Fruit fly (Drosophila melanogaster) whole organism, embryonic: ENCODE measurements around the gene CG43439.
A peak's percentile ranks its signal among the peaks of the same experiment; 100 is the strongest.

Experiments used
- B-H2 ChIP-seq: fragments of 200-800 bp; sonication (Bioruptor generic); optimal IDR thresholded peaks from 2 replicates; lab custom pipeline; 2018; ENCODE audit warnings: missing biosample characterization, mild to moderate bottlenecking, missing genetic modification characterization
- Bgb ChIP-seq: fragments of 200-800 bp; sonication (Bioruptor generic); IDR thresholded peaks from 2 replicates; pipeline ENCODE4 v1.3.6; 2022; ENCODE audit warnings: missing biosample characterization, missing genetic modification characterization; ENCODE audit not compliant: partially characterized antibody
- CG11456 ChIP-seq: fragments of 200-800 bp; sonication (Bioruptor generic); IDR thresholded peaks from 3 replicates; pipeline ENCODE4 v1.3.6; 2022; ENCODE audit warnings: missing biosample characterization, missing genetic modification characterization
- CG11504 ChIP-seq: fragments of 200-800 bp; sonication (Bioruptor generic); optimal IDR thresholded peaks from 3 replicates; lab custom pipeline; 2019; ENCODE audit warnings: missing biosample characterization, mild to moderate bottlenecking, missing genetic modification characterization, moderate library complexity
- CG12659 ChIP-seq: fragments of 200-800 bp; sonication (Bioruptor generic); optimal IDR thresholded peaks from 3 replicates; lab custom pipeline; 2017; ENCODE audit warnings: mild to moderate bottlenecking, missing biosample characterization, missing genetic modification reagents, missing genetic modification characterization
- CG13424 ChIP-seq: fragments of 200-800 bp; sonication (Bioruptor generic); optimal IDR thresholded peaks from 2 replicates; lab custom pipeline; 2019; ENCODE audit warnings: missing biosample characterization, mild to moderate bottlenecking, missing genetic modification characterization, moderate library complexity
- CG15514 ChIP-seq: fragments of 200-800 bp; sonication (Bioruptor generic); optimal IDR thresholded peaks from 3 replicates; lab custom pipeline; 2017; ENCODE audit warnings: missing biosample characterization, missing genetic modification characterization, mild to moderate bottlenecking, moderate library complexity, missing genetic modification reagents
- CG17568 ChIP-seq: fragments of 200-800 bp; sonication (Bioruptor generic); optimal IDR thresholded peaks from 2 replicates; lab custom pipeline; 2018; ENCODE audit warnings: missing biosample characterization, mild to moderate bottlenecking, missing genetic modification characterization, moderate library complexity
- CG2199 ChIP-seq: fragments of 200-800 bp; sonication (Bioruptor generic); IDR thresholded peaks from 3 replicates; pipeline ENCODE4 v1.3.6; 2022; ENCODE audit warnings: missing biosample characterization, missing genetic modification characterization
- CG34376 ChIP-seq: fragments of 200-800 bp; sonication (Bioruptor generic); optimal IDR thresholded peaks from 2 replicates; lab custom pipeline; 2018; ENCODE audit warnings: missing biosample characterization, mild to moderate bottlenecking, missing genetic modification characterization
- CG5245 ChIP-seq: fragments of 200-800 bp; sonication (Bioruptor generic); optimal IDR thresholded peaks from 3 replicates; lab custom pipeline; 2016; ENCODE audit warnings: missing biosample characterization, missing genetic modification characterization
- CG6683 ChIP-seq: fragments of 200-800 bp; sonication (Bioruptor generic); optimal IDR thresholded peaks from 2 replicates; lab custom pipeline; 2017; ENCODE audit warnings: missing biosample characterization, mild to moderate bottlenecking, missing genetic modification characterization, missing genetic modification reagents
- CG6765 ChIP-seq: fragments of 200-800 bp; sonication (Bioruptor generic); optimal IDR thresholded peaks from 3 replicates; lab custom pipeline; 2017; ENCODE audit warnings: missing biosample characterization, mild to moderate bottlenecking, missing genetic modification characterization
- CG6791 ChIP-seq: fragments of 200-800 bp; sonication (Bioruptor generic); IDR thresholded peaks from 3 replicates; pipeline ENCODE4 v1.3.6; 2022; ENCODE audit warnings: missing biosample characterization, missing genetic modification characterization; ENCODE audit not compliant: partially characterized antibody
- CG7839 ChIP-seq: fragments of 200-800 bp; sonication (Bioruptor generic); optimal IDR thresholded peaks from 3 replicates; lab custom pipeline; 2018; ENCODE audit warnings: missing biosample characterization, mild to moderate bottlenecking, missing genetic modification characterization, moderate library complexity
- CG9609 ChIP-seq: fragments of 200-800 bp; sonication (Bioruptor generic); optimal IDR thresholded peaks from 3 replicates; lab custom pipeline; 2016; ENCODE audit warnings: missing biosample characterization, missing genetic modification characterization
- CG9727 ChIP-seq: fragments of 200-800 bp; sonication (Bioruptor generic); optimal IDR thresholded peaks from 3 replicates; lab custom pipeline; 2017; ENCODE audit warnings: missing biosample characterization, mild to moderate bottlenecking, missing genetic modification characterization
- Dfd ChIP-seq, 2 experiments: fragments of >200 bp; optimal IDR thresholded peaks; 2 replicates each; lab custom pipeline; 2017; ENCODE audit warnings: missing biosample characterization in 2 of 2, missing genetic modification characterization in 2 of 2
- Fer1 ChIP-seq: fragments of 200-800 bp; sonication (Bioruptor generic); optimal IDR thresholded peaks from 2 replicates; lab custom pipeline; 2017; ENCODE audit warnings: missing biosample characterization, mild to moderate bottlenecking, missing genetic modification characterization
- HLH3B ChIP-seq: fragments of 200-800 bp; sonication (Bioruptor generic); IDR thresholded peaks from 2 replicates; pipeline ENCODE4 v1.3.6; 2022; ENCODE audit warnings: missing biosample characterization, missing genetic modification characterization
- Hr51 ChIP-seq, 2 experiments: fragments of 200-800 bp; sonication (Bioruptor generic); optimal IDR thresholded peaks; 2 replicates in 1 of 2; 3 replicates in 1 of 2; lab custom pipeline; 2016 to 2018; ENCODE audit warnings: missing biosample characterization in 2 of 2, missing genetic modification characterization in 2 of 2, mild to moderate bottlenecking in 1 of 2, moderate library complexity in 1 of 2
- Jarid2 ChIP-seq: fragments of 200-800 bp; sonication (Bioruptor generic); optimal IDR thresholded peaks from 3 replicates; lab custom pipeline; 2017; ENCODE audit warnings: mild to moderate bottlenecking, missing biosample characterization, missing genetic modification reagents, missing genetic modification characterization
- Med ChIP-seq: fragments of 200-800 bp; sonication (Bioruptor generic); peaks from one replicate; lab custom pipeline; 2016; ENCODE audit warnings: missing biosample characterization, missing genetic modification characterization, mild to moderate bottlenecking, inconsistent platforms, moderate library complexity
- Myb ChIP-seq: fragments of 200-800 bp; sonication (Bioruptor generic); optimal IDR thresholded peaks from 2 replicates; lab custom pipeline; 2016; ENCODE audit warnings: missing biosample characterization, missing genetic modification characterization
- Ptx1 ChIP-seq: fragments of 200-800 bp; sonication (Bioruptor generic); IDR thresholded peaks from 2 replicates; pipeline ENCODE4 v1.3.6; 2022; ENCODE audit warnings: missing biosample characterization, missing genetic modification characterization
- Scr ChIP-seq: fragments of 200-800 bp; sonication (Bioruptor generic); IDR thresholded peaks from 2 replicates; pipeline ENCODE4 v1.3.6; 2022; ENCODE audit warnings: missing biosample characterization, missing genetic modification characterization; ENCODE audit not compliant: partially characterized antibody
- ato ChIP-seq: fragments of 200-800 bp; sonication (Bioruptor generic); IDR thresholded peaks from 2 replicates; pipeline ENCODE4 v1.3.6; 2022; ENCODE audit warnings: missing biosample characterization, missing genetic modification characterization; ENCODE audit not compliant: partially characterized antibody
- bowl ChIP-seq: fragments of 200-800 bp; sonication (Bioruptor generic); IDR thresholded peaks from 2 replicates; pipeline ENCODE4 v1.3.6; 2022; ENCODE audit warnings: missing biosample characterization, missing genetic modification characterization
- dmrt99B ChIP-seq: fragments of 200-800 bp; sonication (Bioruptor generic); optimal IDR thresholded peaks from 2 replicates; lab custom pipeline; 2018; ENCODE audit warnings: missing biosample characterization, mild to moderate bottlenecking, missing genetic modification characterization, moderate library complexity
- dysf ChIP-seq: fragments of 200-800 bp; sonication (Bioruptor generic); IDR thresholded peaks from 3 replicates; pipeline ENCODE4 v1.3.6; 2022; ENCODE audit warnings: missing biosample characterization, missing genetic modification characterization
- en ChIP-seq: fragments of 200-800 bp; sonication (Bioruptor generic); optimal IDR thresholded peaks from 2 replicates; lab custom pipeline; 2016; ENCODE audit warnings: missing biosample characterization, missing genetic modification characterization
- esg ChIP-seq: fragments of 200-800 bp; sonication (Bioruptor generic); conservative IDR thresholded peaks from 2 replicates; pipeline ENCODE4 v1.3.6; 2022; ENCODE audit warnings: missing biosample characterization, missing genetic modification characterization
- exex ChIP-seq: fragments of 200-800 bp; sonication (Bioruptor generic); optimal IDR thresholded peaks from 4 replicates; lab custom pipeline; 2018; ENCODE audit warnings: missing biosample characterization, mild to moderate bottlenecking, missing genetic modification characterization, moderate library complexity
- gcm ChIP-seq: fragments of 200-800 bp; sonication (Bioruptor generic); optimal IDR thresholded peaks from 2 replicates; lab custom pipeline; 2019; ENCODE audit warnings: missing biosample characterization, mild to moderate bottlenecking, missing genetic modification characterization, moderate library complexity
- gem ChIP-seq: fragments of 200-800 bp; sonication (Bioruptor generic); optimal IDR thresholded peaks from 2 replicates; lab custom pipeline; 2019; ENCODE audit warnings: missing biosample characterization, mild to moderate bottlenecking, missing genetic modification characterization, moderate library complexity
- h ChIP-seq: fragments of >200 bp; optimal IDR thresholded peaks from 2 replicates; lab custom pipeline; 2017
- her ChIP-seq: fragments of 200-800 bp; sonication (Bioruptor generic); optimal IDR thresholded peaks from 2 replicates; lab custom pipeline; 2016; ENCODE audit warnings: missing biosample characterization, missing genetic modification characterization
- inv ChIP-seq: fragments of 200-800 bp; sonication (Bioruptor generic); IDR thresholded peaks from 2 replicates; pipeline ENCODE4 v1.3.6; 2022; ENCODE audit warnings: missing biosample characterization, missing genetic modification characterization; ENCODE audit not compliant: partially characterized antibody
- jigr1 ChIP-seq: fragments of 200-800 bp; sonication (Bioruptor generic); IDR thresholded peaks from 3 replicates; pipeline ENCODE4 v1.3.6; 2022; ENCODE audit warnings: missing biosample characterization, missing genetic modification characterization
- jing ChIP-seq: fragments of 200-800 bp; sonication (Bioruptor generic); optimal IDR thresholded peaks from 2 replicates; lab custom pipeline; 2018; ENCODE audit warnings: missing biosample characterization, mild to moderate bottlenecking, missing genetic modification characterization
- kah ChIP-seq: fragments of 200-800 bp; sonication (Bioruptor generic); optimal IDR thresholded peaks from 2 replicates; lab custom pipeline; 2018; ENCODE audit warnings: missing biosample characterization, mild to moderate bottlenecking, missing genetic modification characterization
- knrl ChIP-seq: fragments of 200-800 bp; sonication (Bioruptor generic); IDR thresholded peaks from 3 replicates; pipeline ENCODE4 v1.3.6; 2022; ENCODE audit warnings: missing biosample characterization, missing genetic modification characterization; ENCODE audit not compliant: partially characterized antibody
- salm ChIP-seq: fragments of 200-800 bp; sonication (Bioruptor generic); optimal IDR thresholded peaks from 2 replicates; lab custom pipeline; 2018; ENCODE audit warnings: missing biosample characterization, mild to moderate bottlenecking, missing genetic modification characterization
- sc ChIP-seq, 3 experiments: fragments of >200 bp in 2 of 3; fragments of 200-800 bp in 1 of 3; sonication (Bioruptor generic) in 1 of 3; optimal IDR thresholded peaks; 2 replicates in 2 of 3; 3 replicates in 1 of 3; lab custom pipeline; 2017; ENCODE audit warnings: mild to moderate bottlenecking in 1 of 3, missing biosample characterization in 1 of 3, missing genetic modification characterization in 1 of 3, missing genetic modification reagents in 1 of 3
- schlank ChIP-seq: fragments of 200-800 bp; sonication (Bioruptor generic); optimal IDR thresholded peaks from 2 replicates; lab custom pipeline; 2018; ENCODE audit warnings: missing biosample characterization, mild to moderate bottlenecking, missing genetic modification characterization
- seq ChIP-seq: fragments of 200-800 bp; sonication (Bioruptor generic); IDR thresholded peaks from 2 replicates; pipeline ENCODE4 v1.3.6; 2022; ENCODE audit warnings: missing biosample characterization, missing genetic modification characterization
- stwl ChIP-seq: fragments of 200-800 bp; sonication (Bioruptor generic); optimal IDR thresholded peaks from 3 replicates; lab custom pipeline; 2018; ENCODE audit warnings: missing biosample characterization, mild to moderate bottlenecking, missing genetic modification characterization, moderate library complexity
- tx ChIP-seq: fragments of 200-800 bp; sonication (Bioruptor generic); optimal IDR thresholded peaks from 2 replicates; lab custom pipeline; 2016; ENCODE audit warnings: missing biosample characterization, missing genetic modification characterization
- wek ChIP-seq: fragments of 200-800 bp; sonication (Bioruptor generic); optimal IDR thresholded peaks from 3 replicates; lab custom pipeline; 2018; ENCODE audit warnings: missing biosample characterization, mild to moderate bottlenecking, missing genetic modification characterization, moderate library complexity
- wor ChIP-seq: fragments of 200-800 bp; sonication (Bioruptor generic); IDR thresholded peaks from 2 replicates; pipeline ENCODE4 v1.3.6; 2022; ENCODE audit warnings: missing biosample characterization, missing genetic modification characterization

Gene CG43439

DNA sequence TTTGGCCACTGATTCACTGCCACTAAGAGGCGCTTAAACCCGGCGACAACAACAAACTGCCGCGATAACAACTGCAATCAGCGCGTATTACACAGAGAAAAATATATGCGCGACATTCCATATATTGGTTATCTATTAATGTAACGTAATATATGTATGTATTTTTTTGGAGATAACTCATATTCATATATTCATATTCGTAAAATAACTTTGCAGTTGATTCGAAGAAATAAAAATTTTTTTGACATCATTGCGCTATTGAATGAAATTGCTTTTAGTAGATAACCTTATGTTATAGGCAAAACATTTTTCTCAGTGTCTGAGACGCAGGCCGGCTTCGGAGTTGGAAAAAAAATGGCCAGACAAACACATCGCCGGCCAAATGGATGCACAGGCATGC lies 12.5 kb upstream of the CG43439 start (continued):
- TF ChIP-seq CG6683 (GFP tag; lab: Kevin White, UChicago): no peak
- TF ChIP-seq salm (tag; lab: Kevin White, UChicago): no peak
- peak in 1 of 2 experiments; percentile 51 for TF ChIP-seq Hr51 (GFP tag; optimal IDR thresholded peaks at IDR 0.05; lab: Kevin White, UChicago)
- peak; percentile 28 for TF ChIP-seq CG13424
- no peak for TF ChIP-seq CG5245 (GFP tag; lab: Kevin White, UChicago)
- no peak for TF ChIP-seq Scr (GFP tag; lab: Robert Waterston, UW)
- no peak for TF ChIP-seq jigr1 (GFP tag; lab: Robert Waterston, UW)
- TF ChIP-seq wor (GFP tag; lab: Robert Waterston, UW): no peak
- TF ChIP-seq inv: no peak
- TF ChIP-seq en: no peak
- no peak for TF ChIP-seq jing (GFP tag; lab: Kevin White, UChicago)
- TF ChIP-seq knrl: no peak
- 0 out of 2 replicates have a peak, but pooled peaks have one; percentile 15 for TF ChIP-seq esg (GFP tag; lab: Robert Waterston, UW)
- no peak for TF ChIP-seq gcm (GFP tag; lab: Kevin White, UChicago)
- no peak for TF ChIP-seq CG6791 (GFP tag; lab: Robert Waterston, UW)
- no peak for TF ChIP-seq sc (optimal IDR thresholded peaks at IDR 0.05; lab: Kevin White, UChicago)
- no peak for TF ChIP-seq sc (GFP tag; optimal IDR thresholded peaks at IDR 0.05; lab: Kevin White, UChicago)
- no peak for TF ChIP-seq CG15514
- TF ChIP-seq wek (GFP tag; lab: Kevin White, UChicago): no peak
- TF ChIP-seq bowl (GFP tag; lab: Robert Waterston, UW): no peak
- no peak for TF ChIP-seq her (GFP tag; lab: Kevin White, UChicago)
- TF ChIP-seq Myb (GFP tag; lab: Kevin White, UChicago): no peak
- TF ChIP-seq CG2199: no peak
- TF ChIP-seq CG11504 (tag; lab: Kevin White, UChicago): peak; percentile 61
- no peak for TF ChIP-seq CG17568 (GFP tag; lab: Kevin White, UChicago)
- TF ChIP-seq Dfd (GFP tag; optimal IDR thresholded peaks at IDR 0.05; lab: Kevin White, UChicago): no peak
- no peak for TF ChIP-seq CG11456 (GFP tag; lab: Robert Waterston, UW)
- no peak for TF ChIP-seq exex (tag; lab: Kevin White, UChicago)
- TF ChIP-seq Bgb: no peak
- no peak for TF ChIP-seq Jarid2 (GFP tag; lab: Kevin White, UChicago)
- TF ChIP-seq stwl (tag; lab: Kevin White, UChicago): no peak
- no peak for TF ChIP-seq schlank
- 0 out of 2 replicates have a peak, but pooled peaks have one; percentile 29 for TF ChIP-seq HLH3B (GFP tag; lab: Robert Waterston, UW)
- TF ChIP-seq Ptx1 (GFP tag; lab: Robert Waterston, UW): 0 out of 2 replicates have a peak, but pooled peaks have one; percentile 35
- peak; percentile 30; the same call in 1 of the 2 replicates for TF ChIP-seq seq (GFP tag; lab: Robert Waterston, UW)
- peak; percentile 16 for TF ChIP-seq CG12659 (GFP tag; lab: Kevin White, UChicago)
- TF ChIP-seq B-H2 (GFP tag; lab: Kevin White, UChicago): no peak
- no peak for TF ChIP-seq CG34376
- peak; percentile 25 for TF ChIP-seq CG7839 (tag; lab: Kevin White, UChicago)
- peak; percentile 64 for TF ChIP-seq Med (GFP tag; lab: Kevin White, UChicago)
- no peak for TF ChIP-seq CG9609 (GFP tag; lab: Kevin White, UChicago)
- TF ChIP-seq CG6765: no peak
- TF ChIP-seq Fer1 (GFP tag; lab: Kevin White, UChicago): peak; percentile 14
- no peak for TF ChIP-seq h (lab: Kevin White, UChicago)
- TF ChIP-seq CG9727 (GFP tag; lab: Kevin White, UChicago): no peak
- TF ChIP-seq kah: no peak
- no peak for TF ChIP-seq tx
- peak; percentile 41 for TF ChIP-seq gem (tag; lab: Kevin White, UChicago)
- peak; percentile 52 for TF ChIP-seq dmrt99B (tag; lab: Kevin White, UChicago)
- TF ChIP-seq dysf (GFP tag; lab: Robert Waterston, UW): peak; percentile 45; the same call in 2 of the 3 replicates
- TF ChIP-seq ato (GFP tag; lab: Robert Waterston, UW): no peak
